Fruit fly (Drosophila melanogaster): Measurements from ENCODE around the gene dop.

Gene dop

DNA sequence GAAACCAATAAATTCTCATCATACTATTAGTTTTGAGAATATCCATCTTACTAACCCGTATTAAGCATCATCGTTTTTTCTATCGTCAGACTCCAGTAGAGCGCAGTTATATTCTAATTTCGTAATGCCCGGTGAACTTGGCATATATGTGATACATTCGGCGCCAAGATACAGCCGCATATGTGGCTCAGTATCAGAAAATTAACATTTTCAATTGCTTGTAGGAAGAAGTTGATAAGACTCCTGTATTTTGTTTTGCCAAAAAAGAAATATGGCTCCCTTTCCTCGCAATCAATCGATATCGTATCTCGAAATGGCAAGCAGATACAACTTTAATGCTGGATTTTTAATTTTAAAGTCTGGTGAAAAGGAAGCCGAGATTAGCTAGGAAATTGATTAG lies 40.7 kb upstream of the dop start, which contains the start of gene CG33986:
Gene CG33986 (minus strand): TSS at position 101 of the 400 bp plus-strand sequence.
- TF ChIP-seq lola (GFP tag; optimal IDR thresholded peaks at IDR 0.05): no peak
- no peak for TF ChIP-seq dmrt93B (GFP tag; optimal IDR thresholded peaks at IDR 0.05)
- TF ChIP-seq Abd-B (GFP tag; optimal IDR thresholded peaks at IDR 0.05): no peak
- no peak for TF ChIP-seq tai (GFP tag; optimal IDR thresholded peaks at IDR 0.05)
- no peak for TF ChIP-seq Myc (optimal IDR thresholded peaks at IDR 0.05)
- no peak for TF ChIP-seq jim (GFP tag; optimal IDR thresholded peaks at IDR 0.05)
- no peak for TF ChIP-seq Jra (GFP tag; optimal IDR thresholded peaks at IDR 0.05)
- TF ChIP-seq brk (GFP tag; optimal IDR thresholded peaks at IDR 0.05): no peak
- no peak for TF ChIP-seq h (GFP tag; optimal IDR thresholded peaks at IDR 0.05)
- no peak for TF ChIP-seq OdsH (GFP tag; optimal IDR thresholded peaks at IDR 0.05)
- TF ChIP-seq usp (GFP tag; optimal IDR thresholded peaks at IDR 0.05): no peak
- no peak for TF ChIP-seq woc (GFP tag; optimal IDR thresholded peaks at IDR 0.05)
- no peak for TF ChIP-seq GATAd (GFP tag; optimal IDR thresholded peaks at IDR 0.05)
- no peak for TF ChIP-seq Dif (GFP tag; optimal IDR thresholded peaks at IDR 0.05; ENCODE audit: partially characterized antibody)
- no peak for TF ChIP-seq HLH106 (tag; optimal IDR thresholded peaks at IDR 0.05)
- no peak for TF ChIP-seq Hr83 (GFP tag; optimal IDR thresholded peaks at IDR 0.05; ENCODE audit: poor library complexity, severe bottlenecking)
- no peak for TF ChIP-seq CG9705 (GFP tag; optimal IDR thresholded peaks at IDR 0.05)
- no peak for TF ChIP-seq N (GFP tag; optimal IDR thresholded peaks at IDR 0.05)

DNA sequence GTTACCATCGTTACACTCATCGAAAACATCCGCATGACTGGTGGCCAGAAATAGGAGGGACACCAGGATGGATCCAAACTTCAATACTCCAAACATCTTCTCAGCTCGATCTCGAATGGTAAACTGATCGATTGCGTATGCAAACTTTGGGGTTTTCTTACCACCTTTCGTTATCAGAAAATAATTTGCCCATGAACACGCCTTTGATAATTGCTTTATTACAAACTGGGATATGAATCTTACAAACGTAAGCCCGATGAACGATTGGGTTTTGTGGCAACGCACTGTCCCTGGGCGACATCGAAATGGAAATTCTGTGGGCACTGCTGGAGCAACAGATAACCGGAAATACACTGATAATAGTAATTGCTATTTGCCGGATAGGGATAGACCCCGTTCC lies 39.1 kb upstream of the dop start, which contains the start of gene CG33985:
Gene CG33985 (minus strand): TSS at position 101 of the 400 bp plus-strand sequence.
- TF ChIP-seq N (GFP tag; optimal IDR thresholded peaks at IDR 0.05): no peak
- TF ChIP-seq lola (GFP tag; optimal IDR thresholded peaks at IDR 0.05): no peak
- TF ChIP-seq brk (GFP tag; optimal IDR thresholded peaks at IDR 0.05): no peak
- no peak for TF ChIP-seq tai (GFP tag; optimal IDR thresholded peaks at IDR 0.05)
- no peak for TF ChIP-seq Hr78 (GFP tag; optimal IDR thresholded peaks at IDR 0.05)
- TF ChIP-seq psq (GFP tag; optimal IDR thresholded peaks at IDR 0.05): no peak
- TF ChIP-seq Jra (GFP tag; optimal IDR thresholded peaks at IDR 0.05): no peak
- TF ChIP-seq fru (GFP tag; optimal IDR thresholded peaks at IDR 0.05): no peak
- TF ChIP-seq br (GFP tag; optimal IDR thresholded peaks at IDR 0.05): no peak
- no peak for TF ChIP-seq ey (GFP tag; optimal IDR thresholded peaks at IDR 0.05)
- TF ChIP-seq CrebA (GFP tag; optimal IDR thresholded peaks at IDR 0.05; ENCODE audit: borderline replicate concordance): no peak
- TF ChIP-seq sage (GFP tag; optimal IDR thresholded peaks at IDR 0.05): no peak
- no peak for TF ChIP-seq Rel (GFP tag; optimal IDR thresholded peaks at IDR 0.05)
- no peak for TF ChIP-seq Rel (tag; optimal IDR thresholded peaks at IDR 0.05)
- TF ChIP-seq Hr83 (GFP tag; optimal IDR thresholded peaks at IDR 0.05; ENCODE audit: poor library complexity, severe bottlenecking): no peak
- no peak for TF ChIP-seq Hnf4 (GFP tag; optimal IDR thresholded peaks at IDR 0.05)
- TF ChIP-seq Dif (GFP tag; optimal IDR thresholded peaks at IDR 0.05; ENCODE audit: partially characterized antibody): no peak
- no peak for TF ChIP-seq CG9705 (GFP tag; optimal IDR thresholded peaks at IDR 0.05)

DNA sequence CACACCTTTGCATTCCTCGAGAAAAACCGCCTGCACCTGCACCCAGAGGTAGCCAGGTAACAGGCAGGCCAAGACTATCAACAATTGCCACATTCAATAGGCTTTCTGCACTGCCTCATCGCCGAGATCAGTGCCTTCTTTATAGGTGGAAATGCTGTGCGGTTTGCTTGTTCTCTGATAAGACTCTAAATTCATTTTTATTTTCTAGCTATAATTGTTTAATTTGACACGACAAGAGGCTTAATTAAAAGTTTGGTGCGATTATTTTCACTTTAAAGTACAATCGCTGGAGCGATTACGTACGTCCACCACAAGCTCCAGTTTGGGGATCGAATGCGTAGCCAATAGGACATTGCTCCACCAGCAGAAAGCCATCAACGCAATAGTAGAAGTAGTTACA lies 38.4 kb upstream of the dop start, which contains the start of gene CG42729:
Gene CG42729 (minus strand): TSS at position 101 of the 400 bp plus-strand sequence.
- no peak for TF ChIP-seq brk (GFP tag; optimal IDR thresholded peaks at IDR 0.05)
- no peak for TF ChIP-seq foxo (GFP tag; optimal IDR thresholded peaks at IDR 0.05)
- TF ChIP-seq lola (GFP tag; optimal IDR thresholded peaks at IDR 0.05): no peak
- no peak for TF ChIP-seq Vsx2 (GFP tag; optimal IDR thresholded peaks at IDR 0.05; ENCODE audit: partially characterized antibody)
- TF ChIP-seq Dif (GFP tag; optimal IDR thresholded peaks at IDR 0.05; ENCODE audit: partially characterized antibody): no peak
- TF ChIP-seq tai (GFP tag; optimal IDR thresholded peaks at IDR 0.05): no peak
- TF ChIP-seq Myc (optimal IDR thresholded peaks at IDR 0.05): no peak
- no peak for TF ChIP-seq sv (GFP tag; optimal IDR thresholded peaks at IDR 0.05)
- TF ChIP-seq CrebA (GFP tag; optimal IDR thresholded peaks at IDR 0.05; ENCODE audit: borderline replicate concordance): no peak
- no peak for TF ChIP-seq dsf (GFP tag; optimal IDR thresholded peaks at IDR 0.05; ENCODE audit: borderline replicate concordance)
- no peak for TF ChIP-seq GATAd (GFP tag; optimal IDR thresholded peaks at IDR 0.05)
- no peak for TF ChIP-seq jim (GFP tag; optimal IDR thresholded peaks at IDR 0.05)
- TF ChIP-seq Mio (GFP tag; optimal IDR thresholded peaks at IDR 0.05): no peak
- TF ChIP-seq ey (GFP tag; optimal IDR thresholded peaks at IDR 0.05): no peak
- TF ChIP-seq usp (GFP tag; optimal IDR thresholded peaks at IDR 0.05): no peak
- TF ChIP-seq OdsH (GFP tag; optimal IDR thresholded peaks at IDR 0.05): no peak

DNA sequence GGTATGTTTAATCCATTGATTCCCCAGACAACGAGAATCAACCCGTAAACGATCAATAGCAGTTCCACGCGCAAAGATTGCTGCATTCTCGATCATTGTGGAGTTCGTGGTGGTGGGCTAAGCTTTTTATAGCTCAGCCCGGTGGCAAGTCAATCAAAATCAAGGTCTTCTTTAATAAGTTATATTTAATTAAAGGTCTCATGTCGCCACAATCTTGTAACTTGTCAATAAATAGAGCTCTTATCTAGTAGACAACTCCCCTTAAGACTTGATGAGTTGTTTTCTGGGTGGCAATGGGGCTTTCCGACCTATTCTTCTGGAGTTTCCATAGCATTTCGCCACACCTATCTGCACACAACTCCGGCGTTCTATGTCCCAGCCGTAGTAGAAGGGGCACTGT lies 37.7 kb upstream of the dop start, which contains the start of gene CG42728:
Gene CG42728 (minus strand): TSS at position 101 of the 400 bp plus-strand sequence.
- TF ChIP-seq Dif (GFP tag; optimal IDR thresholded peaks at IDR 0.05; ENCODE audit: partially characterized antibody) (no peak), dl (GFP tag; optimal IDR thresholded peaks at IDR 0.05; ENCODE audit: insufficient read depth in 1 of 2, partially characterized antibody in 2 of 2) (no peak), sage (GFP tag; optimal IDR thresholded peaks at IDR 0.05) (no peak), CG9705 (GFP tag; optimal IDR thresholded peaks at IDR 0.05) (no peak), Rel (GFP tag; optimal IDR thresholded peaks at IDR 0.05) (no peak), Rel (tag; optimal IDR thresholded peaks at IDR 0.05) (no peak), fru (GFP tag; optimal IDR thresholded peaks at IDR 0.05) (no peak), OdsH (GFP tag; optimal IDR thresholded peaks at IDR 0.05) (no peak), psq (GFP tag; optimal IDR thresholded peaks at IDR 0.05) (no peak), GATAd (GFP tag; optimal IDR thresholded peaks at IDR 0.05) (no peak), Dfd (GFP tag; optimal IDR thresholded peaks at IDR 0.05) (no peak), jim (GFP tag; optimal IDR thresholded peaks at IDR 0.05) (no peak)
